Fruit fly (Drosophila melanogaster): ENCODE measurements around the gene ems.
A peak's percentile ranks its signal among the peaks of the same experiment; 100 is the strongest.

The ems gene

DNA sequence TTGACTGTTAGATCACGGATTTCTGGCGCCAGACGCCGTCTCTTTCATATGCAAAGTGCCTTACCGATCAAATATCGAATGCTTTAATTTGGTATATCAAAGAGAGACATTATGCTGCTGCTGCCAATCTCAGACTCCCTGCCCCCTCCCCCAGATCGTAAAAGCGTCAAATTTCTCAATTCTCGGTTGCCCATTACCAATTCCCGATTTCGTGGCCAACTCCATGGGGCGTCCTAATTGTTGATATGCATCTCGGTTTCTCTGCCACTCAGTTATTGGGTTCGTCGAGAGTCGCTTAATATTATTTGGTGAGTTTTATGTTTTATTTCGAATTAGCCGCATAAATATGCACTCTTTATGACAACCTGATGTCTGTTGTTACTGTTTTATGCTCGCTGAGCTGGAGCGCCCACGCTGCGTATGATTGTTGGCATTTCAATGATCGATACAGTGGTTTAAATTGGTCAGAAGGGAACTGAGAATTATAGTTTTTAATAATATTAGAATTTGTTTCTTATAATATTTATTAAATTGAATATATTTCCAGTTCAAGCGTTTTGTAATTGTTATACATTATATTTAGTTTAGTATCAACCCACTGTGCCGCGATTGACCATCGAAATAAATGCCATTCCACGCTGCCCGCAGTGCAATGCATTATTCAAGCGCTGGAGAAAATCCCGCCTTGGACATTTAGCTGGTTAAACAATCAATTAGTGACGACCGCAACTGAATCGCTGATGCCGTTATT lies 5.9 kb downstream of the ems start (continued):
- TF ChIP-seq sd (tag; optimal IDR thresholded peaks at IDR 0.05) (peak; percentile 49), CG7839 (tag; optimal IDR thresholded peaks at IDR 0.05) (peak; percentile 57), br (optimal IDR thresholded peaks at IDR 0.05) (no peak), Dip2 (GFP tag; IDR thresholded peaks at IDR 0.05) (no peak), vnd (GFP tag; IDR thresholded peaks at IDR 0.05; ENCODE audit: partially characterized antibody) (no peak), ara (GFP tag; IDR thresholded peaks at IDR 0.05) (peak; percentile 61), CG9437 (GFP tag; optimal IDR thresholded peaks at IDR 0.05) (peak; percentile 6), CG9727 (GFP tag; optimal IDR thresholded peaks at IDR 0.05) (peak; percentile 44), Blimp-1 (GFP tag; optimal IDR thresholded peaks at IDR 0.05) (peak; percentile 52), Hmr (GFP tag; optimal IDR thresholded peaks at IDR 0.05) (no peak), Ets97D (GFP tag; optimal IDR thresholded peaks at IDR 0.05) (no peak), CG31441 (GFP tag; IDR thresholded peaks at IDR 0.05) (peak; percentile 68), ash1 (GFP tag; optimal IDR thresholded peaks at IDR 0.05) (no peak), NC2α (GFP tag; optimal IDR thresholded peaks at IDR 0.05) (no peak), CG3995 (GFP tag; optimal IDR thresholded peaks at IDR 0.05) (no peak), dmrt99B (tag; optimal IDR thresholded peaks at IDR 0.05) (peak; percentile 75), H2.0 (GFP tag; IDR thresholded peaks at IDR 0.05) (peak; percentile 52; the same call in 1 of the 2 replicates), salm (tag; optimal IDR thresholded peaks at IDR 0.05) (no peak), CG2678 (tag; optimal IDR thresholded peaks at IDR 0.05) (peak; percentile 40), CG10979 (tag; optimal IDR thresholded peaks at IDR 0.05) (peak; percentile 66), Dek (tag; optimal IDR thresholded peaks at IDR 0.05) (peak; percentile 5), CG10209 (GFP tag; optimal IDR thresholded peaks at IDR 0.05) (peak; percentile 44), CG8765 (GFP tag; IDR thresholded peaks at IDR 0.05) (no peak; the same call in 1 of the 2 replicates), Xrp1 (GFP tag; IDR thresholded peaks at IDR 0.05) (peak; percentile 68; the same call in 1 of the 2 replicates), ranshi (GFP tag; IDR thresholded peaks at IDR 0.05) (no peak), CG17328 (GFP tag; IDR thresholded peaks at IDR 0.05) (peak; percentile 63), CG18262 (tag; optimal IDR thresholded peaks at IDR 0.05) (peak; percentile 68), CoRest (tag; optimal IDR thresholded peaks at IDR 0.05) (peak; percentile 28), Pdp1 (GFP tag; optimal IDR thresholded peaks at IDR 0.05) (no peak), gcm (GFP tag; optimal IDR thresholded peaks at IDR 0.05) (peak; percentile 39), dysf (GFP tag; IDR thresholded peaks at IDR 0.05) (peak; percentile 49; the same call in 2 of the 3 replicates), schlank (tag; optimal IDR thresholded peaks at IDR 0.05) (no peak), ac (GFP tag; optimal IDR thresholded peaks at IDR 0.05) (no peak), Gsc (GFP tag; IDR thresholded peaks at IDR 0.05) (0 out of 2 replicates have a peak, but pooled peaks have one; percentile 27), tgo (GFP tag; IDR thresholded peaks at IDR 0.05) (peak; percentile 60), CG7745 (tag; optimal IDR thresholded peaks at IDR 0.05) (no peak), stc (GFP tag; IDR thresholded peaks at IDR 0.05) (peak; percentile 63), CG8388 (GFP tag; optimal IDR thresholded peaks at IDR 0.05) (peak; percentile 46), CG10366 (GFP tag; IDR thresholded peaks at IDR 0.05) (peak; percentile 61), Hr39 (optimal IDR thresholded peaks at IDR 0.05) (no peak), esg (GFP tag; conservative IDR thresholded peaks at IDR 0.05) (peak; percentile 39), CG1024 (GFP tag; IDR thresholded peaks at IDR 0.05) (peak; percentile 38; the same call in 1 of the 2 replicates), dmrt11E (tag; optimal IDR thresholded peaks at IDR 0.05) (peak; percentile 61), Nf-YB (GFP tag; optimal IDR thresholded peaks at IDR 0.05) (peak; percentile 8), CG13624 (GFP tag; optimal IDR thresholded peaks at IDR 0.05) (no peak), CG11695 (GFP tag; IDR thresholded peaks at IDR 0.05) (peak; percentile 46; the same call in 1 of the 3 replicates), NC2β (GFP tag; optimal IDR thresholded peaks at IDR 0.05) (no peak), Poxn (GFP tag; IDR thresholded peaks at IDR 0.05) (no peak), CG6689 (GFP tag; IDR thresholded peaks at IDR 0.05) (peak; percentile 66), trem (tag; optimal IDR thresholded peaks at IDR 0.05) (peak; percentile 22)

Data from whole organism, embryonic.